Worm (Caenorhabditis elegans): ENCODE results near the gene cyp-33C11.

The cyp-33C11 gene

ce11 chrV:724946-725806, 12.4 kb upstream of the cyp-33C11 start:
- no peak for TF ChIP-seq ceh-16 (tag; optimal IDR thresholded peaks at IDR 0.05)
- TF ChIP-seq egl-27 (tag; optimal IDR thresholded peaks at IDR 0.05): no peak
- no peak for TF ChIP-seq R02D3.7 (tag; optimal IDR thresholded peaks at IDR 0.05)
- TF ChIP-seq nhr-25 (tag; optimal IDR thresholded peaks at IDR 0.05): peak; percentile 12
- no peak for TF ChIP-seq ZK546.5 (tag; optimal IDR thresholded peaks at IDR 0.05)
- no peak for TF ChIP-seq unc-39 (tag; optimal IDR thresholded peaks at IDR 0.05)
- no peak for TF ChIP-seq unc-62 (GFP tag; optimal IDR thresholded peaks at IDR 0.05)
- no peak for TF ChIP-seq nfya-1 (tag; optimal IDR thresholded peaks at IDR 0.05; ENCODE audit: insufficient read depth)
- no peak for TF ChIP-seq fkh-2 (tag; optimal IDR thresholded peaks at IDR 0.05)
- TF ChIP-seq pqm-1 (tag; optimal IDR thresholded peaks at IDR 0.05): no peak
- peak; percentile 58 for TF ChIP-seq nhr-43 (tag; optimal IDR thresholded peaks at IDR 0.05; ENCODE audit: poor library complexity, severe bottlenecking)
- peak; percentile 27 for TF ChIP-seq pha-4 (tag; optimal IDR thresholded peaks at IDR 0.05)
- no peak for TF ChIP-seq nhr-237 (tag; optimal IDR thresholded peaks at IDR 0.05)
- no peak for TF ChIP-seq egl-5 (tag; optimal IDR thresholded peaks at IDR 0.05)
- TF ChIP-seq zag-1 (tag; optimal IDR thresholded peaks at IDR 0.05): no peak
- no peak for TF ChIP-seq elt-1 (tag; optimal IDR thresholded peaks at IDR 0.05)
- TF ChIP-seq eor-1 (tag; optimal IDR thresholded peaks at IDR 0.05): no peak
- TF ChIP-seq lin-39 (tag; optimal IDR thresholded peaks at IDR 0.05): peak; percentile 39
- TF ChIP-seq ceh-28 (tag; optimal IDR thresholded peaks at IDR 0.05): no peak
- no peak for TF ChIP-seq daf-12 (tag; optimal IDR thresholded peaks at IDR 0.05)
- TF ChIP-seq ama-1 (optimal IDR thresholded peaks at IDR 0.05): peak; percentile 92

ce11 chrV:724470-724890, 11.7 kb upstream of the cyp-33C11 start:
- TF ChIP-seq ama-1 (optimal IDR thresholded peaks at IDR 0.05) (peak; percentile 97), skn-1 (tag; optimal IDR thresholded peaks at IDR 0.05) (peak; percentile 8), eor-1 (tag; optimal IDR thresholded peaks at IDR 0.05) (no peak)

- TF ChIP-seq pha-4 (tag; optimal IDR thresholded peaks at IDR 0.05): peak; percentile 55
- TF ChIP-seq tbx-2 (tag; optimal IDR thresholded peaks at IDR 0.05): peak; percentile 85
- peak; percentile 24 for TF ChIP-seq R02D3.7 (tag; optimal IDR thresholded peaks at IDR 0.05)
- TF ChIP-seq nhr-11 (tag; optimal IDR thresholded peaks at IDR 0.05): peak; percentile 2
- TF ChIP-seq elt-3 (tag; optimal IDR thresholded peaks at IDR 0.05): peak in 1 of 3 experiments; percentile 4
- peak; percentile 37 for TF ChIP-seq lin-39 (tag; optimal IDR thresholded peaks at IDR 0.05)
- no peak for TF ChIP-seq zag-1 (tag; optimal IDR thresholded peaks at IDR 0.05)
- TF ChIP-seq ztf-4 (tag; optimal IDR thresholded peaks at IDR 0.05): peak; percentile 66
- TF ChIP-seq nhr-77 (tag; optimal IDR thresholded peaks at IDR 0.05): peak; percentile 51
- TF ChIP-seq nhr-23 (tag; optimal IDR thresholded peaks at IDR 0.05): peak; percentile 78
- TF ChIP-seq fkh-2 (tag; optimal IDR thresholded peaks at IDR 0.05): no peak
- peak; percentile 97 for TF ChIP-seq nhr-43 (tag; optimal IDR thresholded peaks at IDR 0.05; ENCODE audit: poor library complexity, severe bottlenecking)
- TF ChIP-seq nhr-12 (tag; optimal IDR thresholded peaks at IDR 0.05): no peak
- TF ChIP-seq ceh-9 (tag; optimal IDR thresholded peaks at IDR 0.05): no peak
- peak; percentile 49 for TF ChIP-seq lsy-12 (tag; optimal IDR thresholded peaks at IDR 0.05)
- TF ChIP-seq nfya-1 (tag; optimal IDR thresholded peaks at IDR 0.05; ENCODE audit: insufficient read depth): peak; percentile 68
- TF ChIP-seq nhr-76 (tag; optimal IDR thresholded peaks at IDR 0.05): peak; percentile 43
- TF ChIP-seq nhr-25 (tag; optimal IDR thresholded peaks at IDR 0.05): peak; percentile 3
- TF ChIP-seq ama-1 (optimal IDR thresholded peaks at IDR 0.05): peak; percentile 99
- peak; percentile 76 for TF ChIP-seq elt-2 (tag; optimal IDR thresholded peaks at IDR 0.05)
- TF ChIP-seq sea-2 (GFP tag; optimal IDR thresholded peaks at IDR 0.05): no peak
- peak; percentile 93 for TF ChIP-seq aly-2 (tag; optimal IDR thresholded peaks at IDR 0.05)
- peak; percentile 14 for TF ChIP-seq nhr-67 (tag; optimal IDR thresholded peaks at IDR 0.05)
- TF ChIP-seq mml-1 (tag; optimal IDR thresholded peaks at IDR 0.05): no peak
- TF ChIP-seq pqm-1 (tag; optimal IDR thresholded peaks at IDR 0.05): peak; percentile 94
- TF ChIP-seq nhr-28 (tag; optimal IDR thresholded peaks at IDR 0.05): peak; percentile 36
- peak; percentile 94 for TF ChIP-seq skn-1 (tag; optimal IDR thresholded peaks at IDR 0.05)
- TF ChIP-seq jun-1 (tag; optimal IDR thresholded peaks at IDR 0.05): peak; percentile 59
These were observed 11.1 kb upstream of the cyp-33C11 start, which contains the start of gene fbxb-72 for ce11 chrV:723895-724352. fbxb-72 (minus strand) TSS chrV:723952.

Measured in whole organism, L3 larva.